Worm (Caenorhabditis elegans) whole organism, L2 larva: Measurements from ENCODE around the gene fut-1.

Source experiments
- C34F6.9 ChIP-seq: fragments of 150-350 bp; optimal IDR thresholded peaks from 2 replicates; lab custom pipeline; 2014; ENCODE audit warnings: missing biosample characterization, missing genetic modification characterization
- F13H6.1 ChIP-seq: sonication (generic microtip); optimal IDR thresholded peaks from 2 replicates; lab custom pipeline; 2016; ENCODE audit warnings: missing genetic modification characterization, missing compliant biosample characterization
- R02D3.7 ChIP-seq: fragments of 150-350 bp; optimal IDR thresholded peaks from 2 replicates; lab custom pipeline; 2014; ENCODE audit warnings: missing biosample characterization, missing genetic modification characterization
- Y55F3AM.14 ChIP-seq: fragments of 200-800 bp; sonication (Bioruptor generic); optimal IDR thresholded peaks from 2 replicates; lab custom pipeline; 2018; ENCODE audit warnings: mild to moderate bottlenecking, missing genetic modification characterization, missing compliant biosample characterization
- ZK546.5 ChIP-seq: sonication (generic microtip); optimal IDR thresholded peaks from 2 replicates; lab custom pipeline; 2017; ENCODE audit warnings: missing biosample characterization, missing genetic modification characterization
- alr-1 ChIP-seq: fragments of 150-350 bp; optimal IDR thresholded peaks from 2 replicates; lab custom pipeline; 2014; ENCODE audit warnings: missing biosample characterization, missing genetic modification characterization
- aly-2 ChIP-seq: fragments of 150-350 bp; optimal IDR thresholded peaks from 2 replicates; lab custom pipeline; 2014; ENCODE audit warnings: missing biosample characterization, missing genetic modification characterization
- ama-1 ChIP-seq: fragments of 150-350 bp; optimal IDR thresholded peaks from 2 replicates; lab custom pipeline; 2018; ENCODE audit warnings: inconsistent platforms
- blmp-1 ChIP-seq: sonication (generic microtip); optimal IDR thresholded peaks from 2 replicates; lab custom pipeline; 2017; ENCODE audit warnings: missing genetic modification characterization, mild to moderate bottlenecking, missing compliant biosample characterization, antibody characterized with exemption, moderate library complexity; ENCODE audit not compliant: insufficient read depth
- ceh-16 ChIP-seq: fragments of 150-350 bp; optimal IDR thresholded peaks from 2 replicates; lab custom pipeline; 2014; ENCODE audit warnings: missing biosample characterization, missing genetic modification characterization
- ceh-82 ChIP-seq: fragments of 150-350 bp; optimal IDR thresholded peaks from 2 replicates; lab custom pipeline; 2014; ENCODE audit warnings: missing biosample characterization, missing genetic modification characterization
- crh-2 ChIP-seq: sonication (generic microtip); optimal IDR thresholded peaks from 2 replicates; lab custom pipeline; 2017; ENCODE audit warnings: missing biosample characterization, missing genetic modification characterization
- dmd-4 ChIP-seq: sonication (generic microtip); optimal IDR thresholded peaks from 2 replicates; lab custom pipeline; 2017; ENCODE audit warnings: missing biosample characterization, missing genetic modification characterization
- egl-27 ChIP-seq: sonication (generic microtip); optimal IDR thresholded peaks from 3 replicates; lab custom pipeline; 2017; ENCODE audit warnings: missing biosample characterization, missing genetic modification reagents, missing genetic modification characterization
- elt-1 ChIP-seq: fragments of 150-350 bp; optimal IDR thresholded peaks from 2 replicates; lab custom pipeline; 2014; ENCODE audit warnings: missing biosample characterization, missing genetic modification characterization
- elt-3 ChIP-seq: sonication (generic microtip); optimal IDR thresholded peaks from 2 replicates; lab custom pipeline; 2017; ENCODE audit warnings: missing biosample characterization, missing genetic modification characterization
- fos-1 ChIP-seq: fragments of 150-350 bp; optimal IDR thresholded peaks from 2 replicates; lab custom pipeline; 2014; ENCODE audit warnings: missing biosample characterization, missing genetic modification characterization
- gmeb-1 ChIP-seq: fragments of 150-350 bp; optimal IDR thresholded peaks from 2 replicates; lab custom pipeline; 2014; ENCODE audit warnings: missing biosample characterization, missing genetic modification characterization
- lin-11 ChIP-seq: fragments of 150-350 bp; sonication (generic microtip); optimal IDR thresholded peaks from 2 replicates; lab custom pipeline; 2014; ENCODE audit warnings: missing biosample characterization, missing genetic modification characterization, inconsistent platforms, mixed read lengths
- lin-13 ChIP-seq: fragments of 150-350 bp; optimal IDR thresholded peaks from 2 replicates; lab custom pipeline; 2014; ENCODE audit warnings: missing biosample characterization, missing genetic modification reagents, missing genetic modification characterization
- lin-39 ChIP-seq: fragments of 150-350 bp; optimal IDR thresholded peaks from 2 replicates; lab custom pipeline; 2014; ENCODE audit warnings: missing biosample characterization, missing genetic modification reagents, missing genetic modification characterization
- lsy-2 ChIP-seq, 2 experiments: fragments of 150-350 bp in 1 of 2; sonication (generic microtip) in 1 of 2; optimal IDR thresholded peaks; 2 replicates each; lab custom pipeline; 2014 to 2017; ENCODE audit warnings: missing biosample characterization in 2 of 2, missing genetic modification characterization in 2 of 2
- mab-5 ChIP-seq: fragments of 150-350 bp; optimal IDR thresholded peaks from 2 replicates; lab custom pipeline; 2014; ENCODE audit warnings: missing biosample characterization, missing genetic modification characterization
- mbf-1 ChIP-seq: sonication (generic microtip); optimal IDR thresholded peaks from 2 replicates; lab custom pipeline; 2017; ENCODE audit warnings: missing biosample characterization, missing genetic modification characterization
- mdl-1 ChIP-seq, 2 experiments: fragments of 150-350 bp in 1 of 2; sonication (generic microtip) in 1 of 2; optimal IDR thresholded peaks; 2 replicates each; lab custom pipeline; 2017; ENCODE audit warnings: missing biosample characterization in 2 of 2, missing genetic modification characterization in 2 of 2
- nhr-10 ChIP-seq: sonication (generic microtip); optimal IDR thresholded peaks from 2 replicates; lab custom pipeline; 2017; ENCODE audit warnings: missing biosample characterization, missing genetic modification characterization
- nhr-11 ChIP-seq: fragments of 150-350 bp; optimal IDR thresholded peaks from 2 replicates; lab custom pipeline; 2014; ENCODE audit warnings: missing biosample characterization, missing genetic modification characterization
- nhr-12 ChIP-seq: fragments of 150-350 bp; optimal IDR thresholded peaks from 2 replicates; lab custom pipeline; 2014; ENCODE audit warnings: missing biosample characterization, missing genetic modification characterization
- nhr-129 ChIP-seq: fragments of 150-350 bp; optimal IDR thresholded peaks from 2 replicates; lab custom pipeline; 2014; ENCODE audit warnings: missing biosample characterization, missing genetic modification characterization
- nhr-21 ChIP-seq: fragments of 150-350 bp; optimal IDR thresholded peaks from 2 replicates; lab custom pipeline; 2014; ENCODE audit warnings: missing biosample characterization, missing genetic modification characterization
- nhr-23 ChIP-seq: fragments of 150-350 bp; optimal IDR thresholded peaks from 2 replicates; lab custom pipeline; 2014; ENCODE audit warnings: missing biosample characterization, missing genetic modification reagents, missing genetic modification characterization
- nhr-237 ChIP-seq: fragments of 150-350 bp; optimal IDR thresholded peaks from 2 replicates; lab custom pipeline; 2014; ENCODE audit warnings: missing biosample characterization, missing genetic modification characterization
- nhr-25 ChIP-seq: fragments of 150-350 bp; sonication (generic microtip); optimal IDR thresholded peaks from 3 replicates; lab custom pipeline; 2014; ENCODE audit warnings: missing biosample characterization, missing genetic modification characterization
- nhr-6 ChIP-seq: fragments of 150-350 bp; optimal IDR thresholded peaks from 2 replicates; lab custom pipeline; 2014; ENCODE audit warnings: missing biosample characterization, missing genetic modification characterization
- nhr-77 ChIP-seq: fragments of 150-350 bp; optimal IDR thresholded peaks from 2 replicates; lab custom pipeline; 2014; ENCODE audit warnings: missing biosample characterization, missing genetic modification characterization
- peb-1 ChIP-seq: fragments of 150-350 bp; optimal IDR thresholded peaks from 2 replicates; lab custom pipeline; 2014; ENCODE audit warnings: missing biosample characterization, missing genetic modification characterization
- sem-4 ChIP-seq: fragments of 150-350 bp; optimal IDR thresholded peaks from 2 replicates; lab custom pipeline; 2014; ENCODE audit warnings: missing biosample characterization, missing genetic modification reagents, missing genetic modification characterization
- skn-1 ChIP-seq: sonication (generic microtip); optimal IDR thresholded peaks from 2 replicates; lab custom pipeline; 2017; ENCODE audit warnings: missing biosample characterization, missing genetic modification characterization
- sma-3 ChIP-seq: sonication (generic microtip); optimal IDR thresholded peaks from 2 replicates; lab custom pipeline; 2016; ENCODE audit warnings: missing genetic modification reagents, missing genetic modification characterization, missing compliant biosample characterization
- sma-9 ChIP-seq, 2 experiments: fragments of 150-350 bp in 1 of 2; sonication (generic microtip) in 1 of 2; optimal IDR thresholded peaks; 2 replicates each; lab custom pipeline; 2014 to 2016; ENCODE audit warnings: missing genetic modification characterization in 2 of 2, mild to moderate bottlenecking in 1 of 2, missing biosample characterization in 1 of 2, missing compliant biosample characterization in 1 of 2, missing genetic modification reagents in 1 of 2, moderate library complexity in 1 of 2
- snpc-4 ChIP-seq: fragments of 150-350 bp; optimal IDR thresholded peaks from 2 replicates; lab custom pipeline; 2014; ENCODE audit warnings: missing biosample characterization, missing genetic modification characterization
- unc-39 ChIP-seq: fragments of 150-350 bp; optimal IDR thresholded peaks from 2 replicates; lab custom pipeline; 2014; ENCODE audit warnings: missing biosample characterization, missing genetic modification characterization
- unc-55 ChIP-seq: fragments of 150-350 bp; sonication (generic microtip); optimal IDR thresholded peaks from 3 replicates; lab custom pipeline; 2014; ENCODE audit warnings: missing biosample characterization, missing genetic modification reagents, missing genetic modification characterization
- unc-62 ChIP-seq: fragments of 150-350 bp; optimal IDR thresholded peaks from 2 replicates; lab custom pipeline; 2014; ENCODE audit warnings: missing biosample characterization, missing genetic modification reagents, missing genetic modification characterization
- zag-1 ChIP-seq: fragments of 150-350 bp; optimal IDR thresholded peaks from 2 replicates; lab custom pipeline; 2014; ENCODE audit warnings: missing biosample characterization, missing genetic modification characterization
- ztf-1 ChIP-seq: fragments of 200-800 bp; sonication (Bioruptor generic); conservative IDR thresholded peaks from 2 replicates; pipeline ENCODE4 v1.3.6; 2022; ENCODE audit warnings: missing genetic modification characterization, missing compliant biosample characterization
- ztf-11 ChIP-seq: sonication (generic microtip); optimal IDR thresholded peaks from 2 replicates; lab custom pipeline; 2017; ENCODE audit warnings: missing biosample characterization, missing genetic modification characterization
- ztf-4 ChIP-seq: fragments of 150-350 bp; optimal IDR thresholded peaks from 2 replicates; lab custom pipeline; 2014; ENCODE audit warnings: missing biosample characterization, missing genetic modification characterization

fut-1 gene

DNA sequence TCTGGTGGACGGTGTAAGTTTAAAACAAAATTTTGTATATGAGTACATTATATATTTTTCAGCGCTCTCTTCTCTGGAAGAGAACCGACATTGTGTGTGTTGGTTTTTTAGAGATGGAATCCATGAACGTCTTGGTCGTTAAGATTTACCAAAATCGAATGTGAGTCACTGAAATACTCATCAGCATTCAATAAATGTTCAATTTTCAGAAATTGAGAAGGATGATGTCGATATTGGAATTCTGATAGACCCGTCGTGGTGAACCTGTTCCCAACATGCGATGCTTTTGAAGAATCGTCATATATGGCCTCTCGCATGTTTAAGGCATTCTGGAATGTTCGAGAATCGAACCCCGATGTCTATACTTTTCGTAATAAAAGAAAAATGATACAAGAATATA lies 29.4 kb upstream of the fut-1 start:
- TF ChIP-seq nhr-237 (tag; lab: Kevin White, UChicago) (no peak), nhr-25 (tag; lab: Kevin White, UChicago) (no peak), crh-2 (tag; lab: Kevin White, UChicago) (no peak)

DNA sequence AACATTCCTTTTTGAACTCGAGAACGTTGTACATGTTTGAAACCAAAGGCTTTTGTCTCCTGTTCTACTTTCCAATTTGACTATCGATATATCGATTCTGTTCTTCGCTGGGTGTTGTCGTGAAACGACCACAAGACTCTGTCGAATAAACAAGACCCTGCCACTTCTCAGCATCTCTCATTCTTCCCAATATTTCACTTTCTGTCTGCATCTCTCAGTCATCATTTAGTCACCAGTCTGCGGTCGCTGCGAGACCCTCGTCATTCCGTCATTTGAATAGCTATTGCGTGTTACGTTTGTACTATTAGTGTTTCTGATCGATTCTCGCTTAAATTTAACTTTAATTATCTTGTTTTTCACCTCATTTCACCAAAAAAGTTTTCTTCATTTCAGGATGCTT lies 28.0 kb upstream of the fut-1 start:
- no peak for TF ChIP-seq dmd-4 (tag; lab: Kevin White, UChicago)
- peak; percentile 93 for TF ChIP-seq unc-55 (GFP tag; lab: Kevin White, UChicago)
- peak; percentile 92 for TF ChIP-seq mab-5 (tag; lab: Kevin White, UChicago)
- no peak for TF ChIP-seq lin-39 (tag; lab: Kevin White, UChicago)
- peak; percentile 97 for TF ChIP-seq lin-11
- peak; percentile 98 for TF ChIP-seq crh-2 (tag; lab: Kevin White, UChicago)
- peak; percentile 99 for TF ChIP-seq nhr-129
- peak; percentile 69 for TF ChIP-seq unc-62 (GFP tag; lab: Kevin White, UChicago)
- peak; percentile 93 for TF ChIP-seq F13H6.1
- peak; percentile 69 for TF ChIP-seq snpc-4 (tag; lab: Kevin White, UChicago)
- peak; percentile 32 to 75 for TF ChIP-seq mdl-1 (tag; optimal IDR thresholded peaks at IDR 0.05; lab: Kevin White, UChicago)
- peak; percentile 97 for TF ChIP-seq nhr-21 (tag; lab: Kevin White, UChicago)
- TF ChIP-seq C34F6.9 (tag; lab: Kevin White, UChicago): peak; percentile 100
- 0 out of 2 replicates have a peak, but pooled peaks have one; percentile 46 for TF ChIP-seq ztf-1 (GFP tag; lab: Robert Waterston, UW)
- peak; percentile 96 for TF ChIP-seq fos-1 (tag; lab: Kevin White, UChicago)
- no peak for TF ChIP-seq alr-1
- no peak for TF ChIP-seq peb-1
- TF ChIP-seq unc-39 (tag; lab: Kevin White, UChicago): no peak
- peak; percentile 96 for TF ChIP-seq sem-4 (tag; lab: Kevin White, UChicago)
- TF ChIP-seq ceh-16: peak; percentile 47
- no peak for TF ChIP-seq R02D3.7 (tag; lab: Kevin White, UChicago)
- TF ChIP-seq nhr-237 (tag; lab: Kevin White, UChicago): no peak
- peak; percentile 72 for TF ChIP-seq nhr-10 (tag; lab: Kevin White, UChicago)
- TF ChIP-seq nhr-77 (tag; lab: Kevin White, UChicago): peak; percentile 72
- peak; percentile 89 for TF ChIP-seq lin-13 (GFP tag; lab: Kevin White, UChicago)
- TF ChIP-seq egl-27: peak; percentile 82
- peak; percentile 60 for TF ChIP-seq blmp-1 (tag; lab: Kevin White, UChicago)
- peak; percentile 92 for TF ChIP-seq gmeb-1 (tag; lab: Kevin White, UChicago)
- peak; percentile 93 for TF ChIP-seq ama-1 (lab: Kevin White, UChicago)
- TF ChIP-seq skn-1 (tag; lab: Kevin White, UChicago): peak; percentile 90
- no peak for TF ChIP-seq ztf-11
- peak; percentile 90 for TF ChIP-seq nhr-6 (tag; lab: Kevin White, UChicago)
- no peak for TF ChIP-seq nhr-11 (tag; lab: Kevin White, UChicago)
- no peak for TF ChIP-seq elt-1 (tag; lab: Kevin White, UChicago)
- peak; percentile 97 for TF ChIP-seq nhr-25 (tag; lab: Kevin White, UChicago)
- TF ChIP-seq sma-3 (GFP tag; lab: Kevin White, UChicago): peak; percentile 97
- TF ChIP-seq ceh-82: peak; percentile 66
- peak; percentile 75 to 96 for TF ChIP-seq lsy-2 (tag; optimal IDR thresholded peaks at IDR 0.05; lab: Kevin White, UChicago)
- TF ChIP-seq aly-2 (tag; lab: Kevin White, UChicago): no peak
- peak; percentile 28 for TF ChIP-seq ZK546.5
- TF ChIP-seq mbf-1 (tag; lab: Kevin White, UChicago): no peak
- TF ChIP-seq elt-3: no peak
- TF ChIP-seq nhr-23 (tag; lab: Kevin White, UChicago): no peak
- no peak for TF ChIP-seq nhr-12
- peak; percentile 95 for TF ChIP-seq sma-9 (GFP tag; optimal IDR thresholded peaks at IDR 0.05; lab: Kevin White, UChicago)
- TF ChIP-seq sma-9 (tag; optimal IDR thresholded peaks at IDR 0.05; lab: Kevin White, UChicago): no peak
- TF ChIP-seq zag-1 (tag; lab: Kevin White, UChicago): peak; percentile 76
- peak; percentile 95 for TF ChIP-seq ztf-4
- peak; percentile 80 for TF ChIP-seq Y55F3AM.14 (GFP tag; lab: Kevin White, UChicago)
